Fruit fly (Drosophila melanogaster): Measurements from ENCODE around the gene Mettl3.

The Mettl3 gene

DNA sequence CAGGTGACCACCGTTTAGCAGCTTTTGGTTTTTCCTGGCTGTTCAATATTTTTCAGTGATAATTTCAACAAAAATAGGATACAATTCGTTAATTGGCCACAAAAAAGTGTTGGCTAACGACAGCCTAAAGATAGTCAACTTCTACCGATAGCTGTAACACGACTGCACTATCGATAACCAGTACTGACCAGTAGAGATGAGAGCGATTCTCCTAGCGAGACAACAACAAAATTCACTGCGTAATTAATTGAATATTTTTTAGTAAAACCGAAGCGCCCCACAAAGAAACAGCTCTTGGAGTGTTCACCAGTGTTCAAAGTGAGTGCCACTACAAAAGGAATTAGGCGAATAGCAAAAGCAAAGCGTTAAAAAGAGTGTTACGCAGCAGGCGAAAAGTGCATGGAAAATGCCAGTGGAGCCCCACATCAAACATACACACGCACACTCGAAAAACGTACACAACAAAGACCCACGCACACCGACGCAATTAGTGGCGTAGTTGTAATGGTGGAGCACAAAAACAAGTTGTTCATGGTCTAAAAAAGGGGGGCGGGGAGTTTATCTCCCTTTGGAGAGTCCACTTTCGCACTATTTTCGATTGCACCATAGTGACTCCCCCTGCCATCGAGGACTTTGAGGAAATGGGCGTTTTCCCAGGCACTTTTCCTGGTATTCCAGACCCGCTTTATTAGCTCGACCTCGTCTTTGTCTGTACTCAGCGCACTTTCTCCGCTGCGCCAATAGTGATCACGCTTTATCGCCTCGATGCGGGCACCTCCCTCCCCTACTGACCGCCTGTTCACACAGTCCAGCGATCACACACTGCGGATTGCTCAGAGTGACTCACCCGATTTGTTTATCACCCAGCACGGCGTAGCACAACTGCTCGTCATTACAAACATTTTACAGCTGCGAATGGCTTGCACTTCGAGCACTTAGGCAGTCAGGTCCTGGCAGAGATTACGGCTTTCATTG is 38.8 kb upstream of the Mettl3 start, which contains the start of the genes Epp and Rab7 (continued):
- TF ChIP-seq amos (GFP tag; IDR thresholded peaks at IDR 0.05; ENCODE audit: partially characterized antibody) (peak; percentile 95), tgo (GFP tag; IDR thresholded peaks at IDR 0.05) (no peak), CG17829 (tag; optimal IDR thresholded peaks at IDR 0.05) (peak; percentile 36), ttk (GFP tag; IDR thresholded peaks at IDR 0.05) (no peak), CG11695 (GFP tag; IDR thresholded peaks at IDR 0.05) (no peak), Vsx1 (GFP tag; optimal IDR thresholded peaks at IDR 0.05) (peak; percentile 99), scrt (GFP tag; optimal IDR thresholded peaks at IDR 0.05) (peak; percentile 2), CG1024 (GFP tag; IDR thresholded peaks at IDR 0.05) (no peak), CG13624 (GFP tag; optimal IDR thresholded peaks at IDR 0.05) (peak; percentile 97), Bteb2 (GFP tag; optimal IDR thresholded peaks at IDR 0.05) (peak; percentile 59), CG11504 (tag; optimal IDR thresholded peaks at IDR 0.05) (no peak), CG32767 (GFP tag; IDR thresholded peaks at IDR 0.05) (no peak), Kr (GFP tag; optimal IDR thresholded peaks at IDR 0.05) (no peak), sqz (GFP tag; optimal IDR thresholded peaks at IDR 0.05) (no peak), Neu2 (GFP tag; optimal IDR thresholded peaks at IDR 0.05; ENCODE audit: borderline replicate concordance) (no peak), CG3995 (GFP tag; optimal IDR thresholded peaks at IDR 0.05) (peak; percentile 53), Stat92E (GFP tag; optimal IDR thresholded peaks at IDR 0.05) (no peak), CG8089 (GFP tag; optimal IDR thresholded peaks at IDR 0.05) (no peak), CG33213 (GFP tag; optimal IDR thresholded peaks at IDR 0.05) (peak; percentile 51), MESR4 (GFP tag; optimal IDR thresholded peaks at IDR 0.05) (peak; percentile 99), CG13894 (tag; optimal IDR thresholded peaks at IDR 0.05) (no peak), CG9437 (GFP tag; optimal IDR thresholded peaks at IDR 0.05) (peak; percentile 22), knrl (GFP tag; IDR thresholded peaks at IDR 0.05; ENCODE audit: partially characterized antibody) (peak; percentile 91), CG8765 (GFP tag; IDR thresholded peaks at IDR 0.05) (no peak), trem (tag; optimal IDR thresholded peaks at IDR 0.05) (peak; percentile 54), CG13775 (GFP tag; optimal IDR thresholded peaks at IDR 0.05) (no peak), pb (GFP tag; optimal IDR thresholded peaks at IDR 0.05) (peak; percentile 51), YL-1 (GFP tag; optimal IDR thresholded peaks at IDR 0.05) (peak; percentile 98), CG17186 (GFP tag; optimal IDR thresholded peaks at IDR 0.05) (peak; percentile 88), ac (GFP tag; optimal IDR thresholded peaks at IDR 0.05) (no peak), Chrac-16 (GFP tag; optimal IDR thresholded peaks at IDR 0.05) (no peak), inv (GFP tag; IDR thresholded peaks at IDR 0.05; ENCODE audit: partially characterized antibody) (peak; percentile 91), CG13296 (GFP tag; optimal IDR thresholded peaks at IDR 0.05) (peak; percentile 6), luna (GFP tag; optimal IDR thresholded peaks at IDR 0.05) (no peak), CG7928 (GFP tag; optimal IDR thresholded peaks at IDR 0.05) (no peak), grau (tag; optimal IDR thresholded peaks at IDR 0.05) (peak; percentile 22), Blimp-1 (GFP tag; optimal IDR thresholded peaks at IDR 0.05) (peak; percentile 53), crc (GFP tag; optimal IDR thresholded peaks at IDR 0.05) (no peak), CG31388 (GFP tag; optimal IDR thresholded peaks at IDR 0.05) (no peak), schlank (tag; optimal IDR thresholded peaks at IDR 0.05) (no peak), Hr39 (optimal IDR thresholded peaks at IDR 0.05) (no peak), CG13123 (GFP tag; optimal IDR thresholded peaks at IDR 0.05) (peak; percentile 3), CG11696 (GFP tag; IDR thresholded peaks at IDR 0.05) (no peak), CG12744 (GFP tag; optimal IDR thresholded peaks at IDR 0.05) (peak; percentile 35), Max (GFP tag; optimal IDR thresholded peaks at IDR 0.05) (peak; percentile 1), E2f2 (GFP tag; IDR thresholded peaks at IDR 0.05) (peak; percentile 20; the same call in 1 of the 2 replicates), klu (GFP tag; IDR thresholded peaks at IDR 0.05) (no peak), zfh2 (GFP tag; optimal IDR thresholded peaks at IDR 0.05) (peak; percentile 70), al (GFP tag; IDR thresholded peaks at IDR 0.05) (0 out of 2 replicates have a peak, but pooled peaks have one; percentile 22)

Data from whole organism, embryonic.